Worm (Caenorhabditis elegans) whole organism, early embryonic: ENCODE results near the gene srt-34.

Source experiments
- F13C5.2 ChIP-seq: sonication (generic microtip); optimal IDR thresholded peaks from 2 replicates; lab custom pipeline; 2017; ENCODE audit warnings: mild to moderate bottlenecking, missing genetic modification characterization, inconsistent platforms, missing compliant biosample characterization
- aly-1 ChIP-seq: sonication (generic microtip); optimal IDR thresholded peaks from 2 replicates; lab custom pipeline; 2016; ENCODE audit warnings: missing genetic modification characterization, missing compliant biosample characterization
- ama-1 ChIP-seq: fragments of 150-350 bp; optimal IDR thresholded peaks from 2 replicates; lab custom pipeline; 2014
- ceh-13 ChIP-seq: fragments of 200-800 bp; sonication (Bioruptor generic); optimal IDR thresholded peaks from 2 replicates; lab custom pipeline; 2018; ENCODE audit warnings: mild to moderate bottlenecking, missing genetic modification characterization, missing compliant biosample characterization
- ceh-36 ChIP-seq: sonication (generic microtip); optimal IDR thresholded peaks from 2 replicates; lab custom pipeline; 2016; ENCODE audit warnings: missing genetic modification characterization, inconsistent platforms, missing compliant biosample characterization
- ets-7 ChIP-seq: sonication (generic microtip); optimal IDR thresholded peaks from 2 replicates; lab custom pipeline; 2016; ENCODE audit warnings: missing genotype, missing genetic modification characterization, missing compliant biosample characterization
- flt-1 ChIP-seq: fragments of 200-800 bp; sonication (Bioruptor generic); IDR thresholded peaks from 2 replicates; pipeline ENCODE4 v1.3.6; 2022; ENCODE audit warnings: missing genetic modification characterization, missing compliant biosample characterization
- scrt-1 ChIP-seq: fragments of 200-800 bp; sonication (Bioruptor generic); IDR thresholded peaks from 2 replicates; pipeline ENCODE4 v1.3.6; 2022; ENCODE audit warnings: missing genetic modification characterization, missing compliant biosample characterization
- sea-1 ChIP-seq: fragments of 200-800 bp; sonication (Bioruptor generic); conservative IDR thresholded peaks from 2 replicates; pipeline ENCODE4 v1.3.6; 2022; ENCODE audit warnings: missing genetic modification characterization, missing compliant biosample characterization
- tbx-11 ChIP-seq: fragments of 200-800 bp; sonication (Bioruptor generic); IDR thresholded peaks from 2 replicates; pipeline ENCODE4 v1.3.6; 2022; ENCODE audit warnings: missing genetic modification characterization, missing compliant biosample characterization
- tbx-37 ChIP-seq: fragments of 200-800 bp; sonication (Bioruptor generic); conservative IDR thresholded peaks from 2 replicates; pipeline ENCODE4 v1.3.6; 2022; ENCODE audit warnings: missing genetic modification reagents, missing genetic modification characterization, missing compliant biosample characterization
- tra-4 ChIP-seq: sonication (generic microtip); optimal IDR thresholded peaks from 2 replicates; lab custom pipeline; 2017; ENCODE audit warnings: missing genetic modification characterization, missing compliant biosample characterization

- TF ChIP-seq ets-7 = no peak
- TF ChIP-seq tbx-11 = no peak
- TF ChIP-seq sea-1 (GFP tag; lab: Robert Waterston, UW) = no peak
- no peak for TF ChIP-seq flt-1 (GFP tag; lab: Robert Waterston, UW)
- no peak for TF ChIP-seq scrt-1
- no peak for TF ChIP-seq ceh-36 (tag; lab: Kevin White, UChicago)
- no peak for TF ChIP-seq tra-4 (tag; lab: Kevin White, UChicago)
- no peak for TF ChIP-seq F13C5.2
- TF ChIP-seq aly-1 = no peak
- no peak for TF ChIP-seq ama-1 (lab: Kevin White, UChicago)
- TF ChIP-seq tbx-37 = no peak
- no peak for TF ChIP-seq ceh-13
Measured at ce11 chrV:2799172-2799869, 18.7 kb downstream of the srt-34 start.
